Fruit fly (Drosophila melanogaster): ENCODE data around the gene ChLD3.
A peak's percentile ranks its signal among the peaks of the same experiment; 100 is the strongest.

ChLD3 gene

DNA sequence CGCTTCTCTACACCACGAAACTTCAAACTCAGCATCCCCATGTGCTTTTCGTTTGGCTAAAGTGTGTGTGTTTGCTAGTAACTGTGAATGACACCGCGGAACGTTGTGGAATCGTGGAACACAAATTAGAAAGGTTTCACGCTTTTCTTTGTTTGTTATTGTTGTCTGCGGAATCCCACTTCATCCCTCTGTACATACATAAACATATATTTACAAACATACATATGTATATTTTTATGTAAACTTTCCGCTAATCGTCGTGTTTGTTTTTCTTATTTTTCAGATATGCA is 48.1 kb upstream of the ChLD3 start:
- TF ChIP-seq tai (GFP tag; optimal IDR thresholded peaks at IDR 0.05) (no peak), h (GFP tag; optimal IDR thresholded peaks at IDR 0.05) (no peak), OdsH (GFP tag; optimal IDR thresholded peaks at IDR 0.05) (no peak), Mio (GFP tag; optimal IDR thresholded peaks at IDR 0.05) (no peak), rgr (GFP tag; optimal IDR thresholded peaks at IDR 0.05) (no peak), fru (GFP tag; optimal IDR thresholded peaks at IDR 0.05) (no peak), dl (GFP tag; optimal IDR thresholded peaks at IDR 0.05; ENCODE audit: insufficient read depth in 1 of 2, partially characterized antibody in 2 of 2) (no peak), CG9705 (GFP tag; optimal IDR thresholded peaks at IDR 0.05) (no peak), Hr83 (GFP tag; optimal IDR thresholded peaks at IDR 0.05; ENCODE audit: poor library complexity, severe bottlenecking) (no peak), pan (optimal IDR thresholded peaks at IDR 0.05) (no peak), psq (GFP tag; optimal IDR thresholded peaks at IDR 0.05) (no peak)

DNA sequence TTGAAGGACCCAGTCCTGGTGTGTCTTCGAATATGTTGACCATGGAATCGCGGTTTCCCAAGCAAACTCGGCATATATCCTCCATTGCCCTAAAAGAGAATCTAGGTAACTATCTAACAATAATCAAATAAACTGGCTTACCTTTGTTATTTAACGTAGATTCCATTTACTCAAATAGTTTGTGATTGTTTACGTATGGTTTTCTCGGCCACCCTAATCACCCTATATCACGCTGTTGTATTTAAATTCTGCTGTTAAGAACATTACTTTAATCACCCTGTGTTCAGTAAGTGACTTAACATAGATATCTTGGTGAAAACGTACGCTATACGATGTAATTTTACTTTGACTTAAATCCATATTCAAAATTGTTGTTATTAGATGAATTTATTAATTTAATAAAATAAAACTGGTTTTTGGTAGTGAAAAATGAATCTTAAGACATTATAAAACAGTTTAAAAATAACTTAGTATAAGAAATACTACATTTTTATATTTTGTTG is 35.6 kb upstream of the ChLD3 start:
- no peak for TF ChIP-seq psq (GFP tag; optimal IDR thresholded peaks at IDR 0.05)
- no peak for TF ChIP-seq sage (GFP tag; optimal IDR thresholded peaks at IDR 0.05)
- no peak for TF ChIP-seq Myc (optimal IDR thresholded peaks at IDR 0.05)
- no peak for TF ChIP-seq Dfd (GFP tag; optimal IDR thresholded peaks at IDR 0.05)
- TF ChIP-seq Hnf4 (GFP tag; optimal IDR thresholded peaks at IDR 0.05) = peak; percentile 21

DNA sequence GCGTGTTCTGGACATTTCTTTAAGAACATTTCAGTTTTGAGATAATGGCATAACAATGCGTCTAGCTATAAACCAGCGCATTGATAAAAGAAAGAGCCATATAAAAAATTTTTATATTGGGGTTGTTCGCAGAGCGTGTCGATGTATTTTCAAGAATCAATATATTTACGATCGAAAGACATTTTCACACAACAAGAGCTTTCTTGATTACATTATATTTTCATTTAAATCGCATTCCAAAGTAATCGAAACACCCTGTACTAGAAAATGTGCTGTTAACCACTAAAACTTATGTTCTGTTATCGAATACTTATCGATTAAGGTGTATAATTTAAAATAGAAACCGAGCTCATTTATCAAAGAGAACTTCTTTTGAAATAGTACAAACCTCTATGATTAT is 34.9 kb upstream of the ChLD3 start:
- TF ChIP-seq rgr (GFP tag; optimal IDR thresholded peaks at IDR 0.05) = peak; percentile 48
- TF ChIP-seq pan (optimal IDR thresholded peaks at IDR 0.05) = no peak
- TF ChIP-seq sv (GFP tag; optimal IDR thresholded peaks at IDR 0.05) = peak; percentile 26
- TF ChIP-seq Vsx2 (GFP tag; optimal IDR thresholded peaks at IDR 0.05; ENCODE audit: partially characterized antibody) = no peak
- TF ChIP-seq dl (GFP tag; optimal IDR thresholded peaks at IDR 0.05; ENCODE audit: insufficient read depth in 1 of 2, partially characterized antibody in 2 of 2) = no peak
- no peak for TF ChIP-seq jim (GFP tag; optimal IDR thresholded peaks at IDR 0.05)
- TF ChIP-seq CrebA (GFP tag; optimal IDR thresholded peaks at IDR 0.05; ENCODE audit: borderline replicate concordance) = no peak
- TF ChIP-seq CG9705 (GFP tag; optimal IDR thresholded peaks at IDR 0.05) = no peak
- TF ChIP-seq sage (GFP tag; optimal IDR thresholded peaks at IDR 0.05) = no peak
- TF ChIP-seq Mio (GFP tag; optimal IDR thresholded peaks at IDR 0.05) = no peak
- TF ChIP-seq Sp1 (GFP tag; optimal IDR thresholded peaks at IDR 0.05) = no peak
- TF ChIP-seq Abd-B (GFP tag; optimal IDR thresholded peaks at IDR 0.05) = no peak
- peak; percentile 8 for TF ChIP-seq fru (GFP tag; optimal IDR thresholded peaks at IDR 0.05)
- no peak for TF ChIP-seq Jra (GFP tag; optimal IDR thresholded peaks at IDR 0.05)
- peak; percentile 6 for TF ChIP-seq br (GFP tag; optimal IDR thresholded peaks at IDR 0.05)
- no peak for TF ChIP-seq HLH106 (tag; optimal IDR thresholded peaks at IDR 0.05)
- TF ChIP-seq Dif (GFP tag; optimal IDR thresholded peaks at IDR 0.05; ENCODE audit: partially characterized antibody) = no peak
- no peak for TF ChIP-seq woc (GFP tag; optimal IDR thresholded peaks at IDR 0.05)
- TF ChIP-seq foxo (GFP tag; optimal IDR thresholded peaks at IDR 0.05) = no peak
- TF ChIP-seq usp (GFP tag; optimal IDR thresholded peaks at IDR 0.05) = no peak
- TF ChIP-seq GATAd (GFP tag; optimal IDR thresholded peaks at IDR 0.05) = no peak
- TF ChIP-seq Rel (GFP tag; optimal IDR thresholded peaks at IDR 0.05) = no peak
- TF ChIP-seq Rel (tag; optimal IDR thresholded peaks at IDR 0.05) = no peak
- TF ChIP-seq Dfd (GFP tag; optimal IDR thresholded peaks at IDR 0.05) = no peak
- TF ChIP-seq OdsH (GFP tag; optimal IDR thresholded peaks at IDR 0.05) = peak; percentile 1
- no peak for TF ChIP-seq N (GFP tag; optimal IDR thresholded peaks at IDR 0.05)
- TF ChIP-seq dmrt93B (GFP tag; optimal IDR thresholded peaks at IDR 0.05) = no peak
- peak; percentile 22 for TF ChIP-seq h (GFP tag; optimal IDR thresholded peaks at IDR 0.05)
- no peak for TF ChIP-seq brk (GFP tag; optimal IDR thresholded peaks at IDR 0.05)
- TF ChIP-seq Hr83 (GFP tag; optimal IDR thresholded peaks at IDR 0.05; ENCODE audit: poor library complexity, severe bottlenecking) = no peak
- no peak for TF ChIP-seq Myc (optimal IDR thresholded peaks at IDR 0.05)
- no peak for TF ChIP-seq psq (GFP tag; optimal IDR thresholded peaks at IDR 0.05)
- peak; percentile 21 for TF ChIP-seq ey (GFP tag; optimal IDR thresholded peaks at IDR 0.05)
- no peak for TF ChIP-seq Hr78 (GFP tag; optimal IDR thresholded peaks at IDR 0.05)
- TF ChIP-seq Hnf4 (GFP tag; optimal IDR thresholded peaks at IDR 0.05) = peak; percentile 20
- no peak for TF ChIP-seq tai (GFP tag; optimal IDR thresholded peaks at IDR 0.05)
- TF ChIP-seq dsf (GFP tag; optimal IDR thresholded peaks at IDR 0.05; ENCODE audit: borderline replicate concordance) = no peak

Measured in whole organism, wandering third instar larva.